Worm (Caenorhabditis elegans): Measurements from ENCODE around the gene glb-23.

ce11 chrIV:7203696-7204095 lies 15.6 kb downstream of the glb-23 start, which contains the start of gene R13A1.3:
- TF ChIP-seq mml-1 (tag; optimal IDR thresholded peaks at IDR 0.05) (no peak), elt-3 (tag; optimal IDR thresholded peaks at IDR 0.05) (no peak)
